Worm (Caenorhabditis elegans): Measurements from ENCODE around the gene C16C4.18.

C16C4.18 gene

DNA sequence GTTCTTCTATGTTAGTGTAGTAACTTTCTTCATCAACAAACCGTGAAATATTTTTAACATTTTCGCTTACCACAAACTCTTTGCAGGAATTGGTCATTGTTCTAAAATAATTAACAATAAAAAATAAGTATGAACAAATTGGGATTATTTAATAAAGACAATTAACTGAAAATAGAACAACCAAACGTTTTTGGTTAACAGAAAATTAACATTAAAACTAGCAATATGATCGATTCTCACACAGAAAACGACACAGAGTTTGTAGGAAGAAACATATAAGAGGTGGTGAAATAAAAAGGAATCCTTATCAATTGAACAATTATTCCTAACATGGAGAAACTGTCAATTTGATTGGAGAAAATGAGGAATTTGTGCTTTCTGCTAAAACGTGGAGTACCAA, 17.5 kb upstream of the C16C4.18 start, which contains the start of gene math-16:
TSS of gene math-16 (minus strand) at position 101 of the 400 bp plus-strand sequence.
- no peak for TF ChIP-seq cebp-1 (GFP tag; IDR thresholded peaks at IDR 0.05)
- no peak for TF ChIP-seq cebp-1 (tag; optimal IDR thresholded peaks at IDR 0.05)
- TF ChIP-seq let-607 (tag; optimal IDR thresholded peaks at IDR 0.05) = no peak
- TF ChIP-seq Y79H2A.3 (GFP tag; conservative IDR thresholded peaks at IDR 0.05) = no peak
- no peak for TF ChIP-seq zfh-2 (GFP tag; conservative IDR thresholded peaks at IDR 0.05)
- TF ChIP-seq hmg-20 (GFP tag; IDR thresholded peaks at IDR 0.05) = no peak
- TF ChIP-seq K11D2.4 (GFP tag; IDR thresholded peaks at IDR 0.05) = no peak
- no peak for TF ChIP-seq ceh-58 (GFP tag; IDR thresholded peaks at IDR 0.05)
- no peak for TF ChIP-seq rcor-1 (GFP tag; IDR thresholded peaks at IDR 0.05)
- TF ChIP-seq dpl-1 (GFP tag; optimal IDR thresholded peaks at IDR 0.05) = no peak
- TF ChIP-seq him-1 (tag; optimal IDR thresholded peaks at IDR 0.05) = no peak
- no peak for TF ChIP-seq rec-8 (tag; optimal IDR thresholded peaks at IDR 0.05)
- TF ChIP-seq C06A6.2 (GFP tag; conservative IDR thresholded peaks at IDR 0.05) = no peak
- TF ChIP-seq ZK185.1 (tag; optimal IDR thresholded peaks at IDR 0.05; ENCODE audit: poor library complexity, severe bottlenecking) = no peak
- no peak for TF ChIP-seq B0261.1 (tag; optimal IDR thresholded peaks at IDR 0.05)
- TF ChIP-seq hmg-1.2 (GFP tag; IDR thresholded peaks at IDR 0.05) = no peak
- TF ChIP-seq repo-1 (tag; optimal IDR thresholded peaks at IDR 0.05) = no peak
- no peak for TF ChIP-seq F39B2.1 (GFP tag; IDR thresholded peaks at IDR 0.05)
- no peak for TF ChIP-seq ztf-6 (GFP tag; IDR thresholded peaks at IDR 0.05)
- no peak for TF ChIP-seq ceh-40 (GFP tag; IDR thresholded peaks at IDR 0.05)

DNA sequence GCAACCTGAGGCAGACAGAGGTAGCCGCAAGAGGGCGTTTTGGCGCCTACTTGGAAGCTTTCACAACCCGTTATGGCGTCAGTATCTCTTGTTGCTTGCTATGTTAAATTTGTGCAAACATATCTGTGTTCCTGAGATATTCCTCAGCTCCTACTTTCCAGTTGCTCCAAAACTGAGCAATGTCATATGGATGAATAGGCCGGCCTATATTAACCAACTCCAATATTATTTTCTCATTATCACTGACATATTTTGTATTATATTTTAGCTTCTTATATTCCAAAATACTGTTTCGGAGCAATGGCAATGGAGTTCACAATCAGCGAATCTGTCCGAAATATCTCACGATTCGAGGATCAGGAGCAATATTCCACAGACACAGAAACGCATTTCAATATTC, 14.5 kb upstream of the C16C4.18 start, which contains the start of gene math-13:
TSS of gene math-13 (plus strand) at position 301 of the 400 bp plus-strand sequence.
- TF ChIP-seq ekl-4 (GFP tag; IDR thresholded peaks at IDR 0.05) (no peak), lir-1 (GFP tag; conservative IDR thresholded peaks at IDR 0.05) (no peak), madf-6 (GFP tag; IDR thresholded peaks at IDR 0.05) (no peak), F37B4.10 (GFP tag; IDR thresholded peaks at IDR 0.05) (no peak), Y95B8A.8 (GFP tag; IDR thresholded peaks at IDR 0.05) (no peak), ceh-27 (GFP tag; optimal IDR thresholded peaks at IDR 0.05) (no peak), rcor-1 (GFP tag; IDR thresholded peaks at IDR 0.05) (no peak), ztf-28 (GFP tag; IDR thresholded peaks at IDR 0.05) (no peak), F23B12.7 (tag; optimal IDR thresholded peaks at IDR 0.05; ENCODE audit: insufficient read depth) (no peak), attf-3 (GFP tag; conservative IDR thresholded peaks at IDR 0.05) (no peak), F49E8.2 (tag; optimal IDR thresholded peaks at IDR 0.05; ENCODE audit: insufficient read depth) (no peak), hmg-20 (GFP tag; IDR thresholded peaks at IDR 0.05) (no peak), efl-1 (GFP tag; optimal IDR thresholded peaks at IDR 0.05) (no peak), bed-2 (GFP tag; IDR thresholded peaks at IDR 0.05) (no peak)

DNA sequence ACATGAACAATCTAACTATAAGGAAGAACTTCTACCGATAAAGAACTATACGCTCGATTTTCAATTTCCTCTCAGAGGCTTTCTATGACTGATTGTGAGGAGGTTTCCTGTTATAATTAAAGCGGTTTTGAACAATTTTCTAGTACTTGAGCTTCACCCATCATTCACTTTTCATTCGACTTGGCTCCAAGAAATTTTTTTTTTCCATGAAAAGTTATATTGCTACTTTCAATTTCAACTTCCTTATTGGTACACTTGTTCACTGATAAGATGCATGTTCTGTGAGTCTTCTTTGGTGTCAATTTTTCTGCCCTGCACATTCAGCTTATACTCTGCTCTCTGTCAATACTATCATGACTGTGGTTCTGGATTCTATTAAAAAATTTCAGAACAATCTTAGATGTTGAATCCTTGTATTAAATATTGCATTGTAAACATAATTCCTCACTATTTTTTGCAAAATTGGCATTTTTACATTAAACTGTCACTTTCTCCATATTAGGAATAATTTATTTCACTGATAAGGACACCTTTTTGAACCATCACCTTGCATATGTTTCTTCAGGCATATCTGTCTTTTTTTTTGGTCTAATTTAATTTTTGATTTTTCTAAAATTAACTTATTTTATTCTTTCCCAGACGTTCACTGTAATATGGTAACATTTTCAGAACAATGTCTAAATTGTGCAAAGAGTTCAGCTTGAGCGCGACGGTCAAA, 9.9 kb upstream of the C16C4.18 start, which contains the start of gene math-10:
TSS of gene math-10 (plus strand) at position 668 of the 718 bp plus-strand sequence.
- TF ChIP-seq nhr-80 (tag; optimal IDR thresholded peaks at IDR 0.05) (peak; percentile 72), K11D2.4 (GFP tag; IDR thresholded peaks at IDR 0.05) (no peak)

DNA sequence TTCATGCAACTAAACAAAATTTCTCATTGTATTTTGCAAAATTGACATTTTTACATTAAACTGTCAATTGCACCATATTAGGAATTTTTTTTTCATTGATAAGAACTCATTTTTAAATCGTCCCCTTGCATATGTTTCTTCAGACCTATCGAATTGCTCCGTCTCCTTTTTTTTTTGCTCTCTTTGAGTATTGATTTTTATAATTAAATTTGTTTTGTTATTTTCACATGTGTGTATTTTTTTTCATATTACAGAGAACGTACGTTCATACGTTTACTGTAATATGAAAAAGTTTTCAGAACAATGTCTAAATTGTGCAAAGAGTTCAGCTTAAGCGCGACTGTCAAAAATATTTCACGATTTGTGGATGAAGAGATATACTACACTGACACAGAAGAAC, 8.0 kb upstream of the C16C4.18 start, which contains the start of gene math-14:
TSS of gene math-14 (plus strand) at position 301 of the 400 bp plus-strand sequence.
- TF ChIP-seq nhr-80 (tag; optimal IDR thresholded peaks at IDR 0.05) (peak; percentile 49), ekl-4 (GFP tag; IDR thresholded peaks at IDR 0.05) (no peak)
